Worm (Caenorhabditis elegans) whole organism, L4/young adult: ENCODE results near the gene pax-1.

ENCODE experiments used
- W03F9.2 ChIP-seq: fragments of 150-350 bp; optimal IDR thresholded peaks from 2 replicates; lab custom pipeline; 2014; ENCODE audit warnings: missing biosample characterization, missing genetic modification characterization
- dao-5 ChIP-seq: sonication (generic microtip); optimal IDR thresholded peaks from 2 replicates; lab custom pipeline; 2016; ENCODE audit warnings: missing genotype, missing genetic modification characterization, moderate library complexity, missing compliant biosample characterization
- him-1 ChIP-seq: sonication (generic microtip); optimal IDR thresholded peaks from 2 replicates; lab custom pipeline; 2016; ENCODE audit warnings: missing genotype, missing genetic modification reagents, missing genetic modification characterization, missing compliant biosample characterization

DNA sequence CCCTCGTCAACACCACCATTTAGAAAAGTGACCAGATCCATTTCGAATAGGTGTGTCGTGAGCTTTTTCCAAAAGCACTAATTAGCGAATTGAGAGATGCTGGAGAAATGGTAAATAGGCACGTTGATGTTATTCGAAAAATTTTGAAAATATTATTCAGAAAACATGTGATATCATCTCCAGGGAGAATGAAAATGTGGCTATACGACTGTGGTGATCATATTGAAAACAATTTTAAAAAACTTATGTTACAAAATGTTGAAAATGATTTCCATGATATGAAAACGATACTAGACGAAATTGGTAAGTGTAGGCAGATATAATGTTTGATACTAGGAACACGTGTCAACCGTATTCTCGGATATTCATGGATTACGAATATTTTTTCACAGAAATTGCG, 2.1 kb downstream of the pax-1 start, which contains the start of gene K07C11.10:
- TF ChIP-seq W03F9.2 (tag; lab: Kevin White, UChicago): no peak
- TF ChIP-seq him-1 (tag; lab: Kevin White, UChicago): no peak
- no peak for TF ChIP-seq dao-5 (tag; lab: Kevin White, UChicago)
